Worm (Caenorhabditis elegans) whole organism, L4 larva: Measurements from ENCODE around the gene F44A2.7.

Experiments used
- D1046.2 ChIP-seq: fragments of 200-800 bp; sonication (Bioruptor generic); IDR thresholded peaks from 2 replicates; pipeline ENCODE4 v1.3.6; 2022; ENCODE audit warnings: missing genetic modification characterization, missing compliant biosample characterization
- F37D6.2 ChIP-seq: sonication (generic microtip); optimal IDR thresholded peaks from 2 replicates; lab custom pipeline; 2016; ENCODE audit warnings: mild to moderate bottlenecking, missing genetic modification characterization, missing compliant biosample characterization
- F44E2.7 ChIP-seq: fragments of 200-800 bp; sonication (Bioruptor generic); IDR thresholded peaks from 2 replicates; pipeline ENCODE4 v2.1.2; 2022; ENCODE audit warnings: missing genetic modification characterization, missing compliant biosample characterization
- F49E8.2 ChIP-seq: sonication (generic microtip); optimal IDR thresholded peaks from 2 replicates; lab custom pipeline; 2016; ENCODE audit warnings: missing compliant biosample characterization, mild to moderate bottlenecking, missing genetic modification characterization, borderline replicate concordance
- R02D3.7 ChIP-seq: fragments of 150-350 bp; sonication (generic microtip); optimal IDR thresholded peaks from 3 replicates; lab custom pipeline; 2014; ENCODE audit warnings: missing biosample characterization, missing genetic modification characterization
- Y48G9A.11 ChIP-seq: fragments of 200-800 bp; sonication (Bioruptor generic); IDR thresholded peaks from 2 replicates; pipeline ENCODE4 v1.3.6; 2022; ENCODE audit warnings: missing genetic modification reagents, missing genetic modification characterization, missing compliant biosample characterization
- Y5F2A.4 ChIP-seq: fragments of 200-800 bp; sonication (Bioruptor generic); optimal IDR thresholded peaks from 2 replicates; lab custom pipeline; 2018; ENCODE audit warnings: mild to moderate bottlenecking, missing genetic modification characterization, missing compliant biosample characterization
- Y75B8A.6 ChIP-seq: fragments of 200-800 bp; sonication (Bioruptor generic); IDR thresholded peaks from 2 replicates; pipeline ENCODE4 v1.3.6; 2022; ENCODE audit warnings: missing genetic modification reagents, missing genetic modification characterization, missing compliant biosample characterization
- ZK337.2 ChIP-seq: fragments of 200-800 bp; sonication (Bioruptor generic); IDR thresholded peaks from 2 replicates; pipeline ENCODE4 v1.3.6; 2022; ENCODE audit warnings: missing genetic modification reagents, missing genetic modification characterization, missing compliant biosample characterization
- ZK546.5 ChIP-seq, 2 experiments: sonication (generic microtip); optimal IDR thresholded peaks; 2 replicates each; lab custom pipeline; 2017; ENCODE audit warnings: missing biosample characterization in 2 of 2, missing genetic modification characterization in 2 of 2
- aha-1 ChIP-seq: fragments of 150-350 bp; peaks from one replicate; lab custom pipeline; 2014; ENCODE audit warnings: missing biosample characterization, missing genetic modification characterization
- aly-2 ChIP-seq: sonication (generic microtip); optimal IDR thresholded peaks from 2 replicates; lab custom pipeline; 2018; ENCODE audit warnings: missing biosample characterization, missing genetic modification characterization
- ama-1 ChIP-seq: fragments of 150-350 bp; optimal IDR thresholded peaks from 2 replicates; lab custom pipeline; 2014; ENCODE audit warnings: inconsistent platforms, mixed read lengths
- attf-4 ChIP-seq: sonication (generic microtip); optimal IDR thresholded peaks from 3 replicates; lab custom pipeline; 2017; ENCODE audit warnings: missing biosample characterization, missing genetic modification characterization
- ceh-32 ChIP-seq: sonication (generic microtip); optimal IDR thresholded peaks from 2 replicates; lab custom pipeline; 2016; ENCODE audit warnings: mild to moderate bottlenecking, missing genetic modification characterization, missing compliant biosample characterization; ENCODE audit not compliant: poor library complexity
- ceh-62 ChIP-seq: sonication (generic microtip); optimal IDR thresholded peaks from 2 replicates; lab custom pipeline; 2017; ENCODE audit warnings: missing biosample characterization, missing genetic modification characterization
- cey-2 ChIP-seq: sonication (generic microtip); optimal IDR thresholded peaks from 3 replicates; lab custom pipeline; 2017; ENCODE audit warnings: missing genetic modification characterization, mild to moderate bottlenecking, missing compliant biosample characterization, antibody characterized with exemption, borderline replicate concordance; ENCODE audit not compliant: insufficient read depth
- daf-8 ChIP-seq: fragments of 200-800 bp; sonication (Bioruptor generic); IDR thresholded peaks from 2 replicates; pipeline ENCODE4 v1.3.6; 2022; ENCODE audit warnings: missing genetic modification characterization, missing compliant biosample characterization
- dmd-8 ChIP-seq: fragments of 200-800 bp; sonication (Bioruptor generic); IDR thresholded peaks from 2 replicates; pipeline ENCODE4 v1.3.6; 2022; ENCODE audit warnings: missing genetic modification characterization, missing compliant biosample characterization
- dpl-1 ChIP-seq: fragments of 150-350 bp; optimal IDR thresholded peaks from 2 replicates; lab custom pipeline; 2014; ENCODE audit warnings: missing biosample characterization, missing genetic modification reagents, missing genetic modification characterization
- dve-1 ChIP-seq: sonication (generic microtip); optimal IDR thresholded peaks from 2 replicates; lab custom pipeline; 2017; ENCODE audit warnings: antibody characterized with exemption, mild to moderate bottlenecking, missing genetic modification characterization, missing compliant biosample characterization; ENCODE audit not compliant: insufficient read depth
- hif-1 ChIP-seq, 2 experiments: sonication (generic microtip); optimal IDR thresholded peaks; 2 replicates each; lab custom pipeline; 2016 to 2017; ENCODE audit warnings: missing compliant biosample characterization in 2 of 2, missing genetic modification characterization in 2 of 2, missing genetic modification reagents in 2 of 2, missing genotype in 2 of 2, mild to moderate bottlenecking in 1 of 2
- hlh-11 ChIP-seq: fragments of 200-800 bp; sonication (Bioruptor generic); optimal IDR thresholded peaks from 2 replicates; lab custom pipeline; 2018; ENCODE audit warnings: mild to moderate bottlenecking, missing genetic modification characterization, missing compliant biosample characterization
- hlh-30 ChIP-seq: sonication (generic microtip); optimal IDR thresholded peaks from 2 replicates; lab custom pipeline; 2017; ENCODE audit warnings: antibody characterized with exemption, mild to moderate bottlenecking, missing genetic modification characterization, missing compliant biosample characterization; ENCODE audit not compliant: insufficient read depth
- lin-1 ChIP-seq: fragments of 200-800 bp; sonication (Bioruptor generic); IDR thresholded peaks from 2 replicates; pipeline ENCODE4 v1.3.6; 2022; ENCODE audit warnings: missing genetic modification reagents, missing genetic modification characterization, missing compliant biosample characterization
- lin-15B ChIP-seq: fragments of 150-350 bp; sonication (generic microtip); optimal IDR thresholded peaks from 3 replicates; lab custom pipeline; 2014; ENCODE audit warnings: missing biosample characterization, missing genetic modification characterization
- lin-29 ChIP-seq: fragments of 200-800 bp; sonication (Bioruptor generic); IDR thresholded peaks from 2 replicates; pipeline ENCODE4 v1.3.6; 2022; ENCODE audit warnings: missing genetic modification reagents, missing genetic modification characterization, missing compliant biosample characterization
- lir-3 ChIP-seq: sonication (generic microtip); optimal IDR thresholded peaks from 2 replicates; lab custom pipeline; 2016; ENCODE audit warnings: mild to moderate bottlenecking, missing genetic modification characterization, missing compliant biosample characterization
- madf-9 ChIP-seq: fragments of 200-800 bp; sonication (Bioruptor generic); conservative IDR thresholded peaks from 2 replicates; pipeline ENCODE4 v1.3.6; 2022; ENCODE audit warnings: missing genetic modification reagents, missing genetic modification characterization, missing compliant biosample characterization
- mes-2 ChIP-seq: sonication (generic microtip); optimal IDR thresholded peaks from 2 replicates; lab custom pipeline; 2016; ENCODE audit warnings: missing genotype, mild to moderate bottlenecking, missing genetic modification characterization, missing compliant biosample characterization; ENCODE audit not compliant: poor library complexity, severe bottlenecking
- mxl-3 ChIP-seq: fragments of 200-800 bp; sonication (Bioruptor generic); optimal IDR thresholded peaks from 2 replicates; lab custom pipeline; 2018; ENCODE audit warnings: mild to moderate bottlenecking, missing genetic modification characterization, missing compliant biosample characterization
- nhr-10 ChIP-seq: fragments of 150-350 bp; optimal IDR thresholded peaks from 2 replicates; lab custom pipeline; 2014; ENCODE audit warnings: missing biosample characterization, missing genetic modification characterization
- nhr-102 ChIP-seq: sonication (generic microtip); optimal IDR thresholded peaks from 2 replicates; lab custom pipeline; 2016; ENCODE audit warnings: mild to moderate bottlenecking, missing genetic modification characterization, moderate library complexity, missing compliant biosample characterization
- nhr-11 ChIP-seq: fragments of 150-350 bp; optimal IDR thresholded peaks from 2 replicates; lab custom pipeline; 2014; ENCODE audit warnings: missing biosample characterization, missing genetic modification characterization
- nhr-25 ChIP-seq: sonication (generic microtip); optimal IDR thresholded peaks from 2 replicates; lab custom pipeline; 2017; ENCODE audit warnings: missing genetic modification characterization, mild to moderate bottlenecking, missing compliant biosample characterization, antibody characterized with exemption, moderate library complexity, borderline replicate concordance; ENCODE audit not compliant: insufficient read depth
- nhr-41 ChIP-seq: fragments of 200-800 bp; sonication (Bioruptor generic); IDR thresholded peaks from 2 replicates; pipeline ENCODE4 v1.3.6; 2022; ENCODE audit warnings: missing genetic modification reagents, missing genetic modification characterization, missing compliant biosample characterization
- nhr-42 ChIP-seq: fragments of 200-800 bp; sonication (Bioruptor generic); IDR thresholded peaks from 2 replicates; pipeline ENCODE4 v1.3.6; 2022; ENCODE audit warnings: missing genetic modification characterization, missing compliant biosample characterization
- nhr-76 ChIP-seq: fragments of 150-350 bp; optimal IDR thresholded peaks from 2 replicates; lab custom pipeline; 2014; ENCODE audit warnings: missing biosample characterization, missing genetic modification characterization
- rbr-2 ChIP-seq: sonication (generic microtip); optimal IDR thresholded peaks from 2 replicates; lab custom pipeline; 2016; ENCODE audit warnings: missing genotype, missing genetic modification characterization, missing compliant biosample characterization
- snpc-1.2 ChIP-seq: fragments of 200-800 bp; sonication (Bioruptor generic); IDR thresholded peaks from 2 replicates; pipeline ENCODE4 v1.3.6; 2022; ENCODE audit warnings: missing genetic modification reagents, missing genetic modification characterization, missing compliant biosample characterization
- spr-1 ChIP-seq: sonication (generic microtip); optimal IDR thresholded peaks from 2 replicates; lab custom pipeline; 2016; ENCODE audit warnings: mild to moderate bottlenecking, missing genetic modification characterization, missing compliant biosample characterization
- tra-1 ChIP-seq: fragments of 200-800 bp; sonication (Bioruptor generic); IDR thresholded peaks from 2 replicates; pipeline ENCODE4 v1.3.6; 2022; ENCODE audit warnings: missing genetic modification reagents, missing genetic modification characterization, missing compliant biosample characterization
- unc-39 ChIP-seq: sonication (generic microtip); optimal IDR thresholded peaks from 2 replicates; lab custom pipeline; 2017; ENCODE audit warnings: missing biosample characterization, missing genetic modification characterization
- unc-62 ChIP-seq, 3 experiments: fragments of 150-350 bp in 1 of 3; sonication (generic microtip); optimal IDR thresholded peaks in 2 of 3; peaks in 1 of 3; 1 replicate in 1 of 3; 2 replicates in 2 of 3; lab custom pipeline; 2014 to 2017; ENCODE audit warnings: missing biosample characterization in 3 of 3, missing genetic modification characterization in 3 of 3, missing genetic modification reagents in 3 of 3, missing genotype in 1 of 3
- zag-1 ChIP-seq: fragments of 150-350 bp; optimal IDR thresholded peaks from 2 replicates; lab custom pipeline; 2014; ENCODE audit warnings: missing biosample characterization, missing genetic modification characterization
- zfp-3 ChIP-seq: fragments of 200-800 bp; sonication (Bioruptor generic); conservative IDR thresholded peaks from 2 replicates; pipeline ENCODE4 v1.3.6; 2022; ENCODE audit warnings: missing genetic modification reagents, missing genetic modification characterization, missing compliant biosample characterization
- zip-2 ChIP-seq: fragments of 150-350 bp; optimal IDR thresholded peaks from 2 replicates; lab custom pipeline; 2014; ENCODE audit warnings: missing biosample characterization, missing genetic modification characterization

Gene F44A2.7

ce11 chrV:9343629-9344624 lies 22.6 kb downstream of the F44A2.7 start, which contains the start of gene tos-1:
Gene tos-1, minus strand, starts transcription at chrV:9344203.
- TF ChIP-seq rbr-2 (peak; percentile 98), tra-1 (peak; percentile 98), F44E2.7 (GFP tag; lab: Robert Waterston, UW) (no peak), ceh-62 (no peak), lin-1 (GFP tag; lab: Robert Waterston, UW) (peak; percentile 74), daf-8 (GFP tag; lab: Robert Waterston, UW) (0 out of 2 replicates have a peak, but pooled peaks have one; percentile 62), ama-1 (lab: Kevin White, UChicago) (peak; percentile 100), snpc-1.2 (no peak), zfp-3 (GFP tag; lab: Robert Waterston, UW) (peak; percentile 98), hlh-30 (tag; lab: Kevin White, UChicago) (peak; percentile 100), nhr-25 (tag; lab: Kevin White, UChicago) (peak; percentile 96), Y48G9A.11 (GFP tag; lab: Robert Waterston, UW) (peak; percentile 93), dve-1 (tag; lab: Kevin White, UChicago) (peak; percentile 95), dmd-8 (GFP tag; lab: Robert Waterston, UW) (no peak), zip-2 (tag; lab: Kevin White, UChicago) (peak; percentile 28), ZK546.5 (tag; optimal IDR thresholded peaks at IDR 0.05; lab: Kevin White, UChicago) (peak in 1 of 2 experiments; percentile 56), Y5F2A.4 (GFP tag; lab: Kevin White, UChicago) (peak; percentile 45), ZK337.2 (no peak), madf-9 (peak; percentile 98), F37D6.2 (tag; lab: Kevin White, UChicago) (peak; percentile 95), lin-15B (tag; lab: Kevin White, UChicago) (peak; percentile 58), spr-1 (tag; lab: Kevin White, UChicago) (peak; percentile 90), Y75B8A.6 (peak; percentile 84), lin-29 (peak; percentile 91), mes-2 (tag; lab: Kevin White, UChicago) (peak; percentile 78), lir-3 (tag; lab: Kevin White, UChicago) (peak; percentile 51), ceh-32 (no peak), D1046.2 (GFP tag; lab: Robert Waterston, UW) (peak; percentile 90; the same call in 1 of the 2 replicates), hif-1 (tag; optimal IDR thresholded peaks at IDR 0.05; lab: Kevin White, UChicago) (peak; percentile 92 to 96), hlh-11 (tag; lab: Kevin White, UChicago) (peak; percentile 100), zag-1 (tag; lab: Kevin White, UChicago) (peak; percentile 82), nhr-11 (peak; percentile 99), nhr-10 (tag; lab: Kevin White, UChicago) (peak; percentile 94), mxl-3 (peak; percentile 95), attf-4 (tag; lab: Kevin White, UChicago) (no peak), unc-62 (GFP tag; optimal IDR thresholded peaks at IDR 0.05 in 1 of 2; lab: Kevin White, UChicago) (peak; percentile 37 to 100), unc-62 (tag; optimal IDR thresholded peaks at IDR 0.05; lab: Kevin White, UChicago) (peak; percentile 70), F49E8.2 (peak; percentile 64), cey-2 (tag; lab: Kevin White, UChicago) (peak; percentile 43), dpl-1 (GFP tag; lab: Kevin White, UChicago) (peak; percentile 84), nhr-42 (GFP tag; lab: Robert Waterston, UW) (peak; percentile 96), nhr-76 (tag; lab: Kevin White, UChicago) (peak; percentile 65), unc-39 (tag; lab: Kevin White, UChicago) (peak; percentile 63), R02D3.7 (no peak), aly-2 (tag; lab: Kevin White, UChicago) (peak; percentile 49), nhr-102 (tag; lab: Kevin White, UChicago) (peak; percentile 97), nhr-41 (GFP tag; lab: Robert Waterston, UW) (peak; percentile 79; the same call in 1 of the 2 replicates), aha-1 (tag; lab: Kevin White, UChicago) (peak; percentile 100)
